Fruit fly (Drosophila melanogaster): ENCODE data around the gene APC7.

APC7 gene

DNA sequence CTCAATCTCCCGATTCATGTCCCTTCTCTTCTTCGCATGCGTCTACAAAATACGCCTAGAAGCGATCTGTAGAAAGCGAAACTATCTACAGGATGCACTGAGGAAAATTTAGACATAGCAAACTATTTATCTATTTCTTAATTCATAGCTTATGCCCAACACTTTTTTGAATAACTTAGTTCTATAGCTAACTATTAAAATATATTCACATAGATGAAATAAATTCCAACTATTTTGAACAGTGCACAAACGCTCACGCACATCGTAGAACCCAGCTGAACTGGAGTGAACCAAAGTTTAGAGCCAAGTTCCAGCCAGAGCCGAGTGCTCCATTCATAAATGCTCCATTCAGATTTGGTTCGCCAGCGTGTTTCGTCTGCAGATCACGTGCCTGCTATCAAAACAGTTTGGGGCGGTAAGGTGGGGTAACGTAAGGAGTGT, 24.7 kb downstream of the APC7 start (continued):
- TF ChIP-seq fd96Cb (tag; optimal IDR thresholded peaks at IDR 0.05) (peak; percentile 45), CG17359 (tag; optimal IDR thresholded peaks at IDR 0.05) (peak; percentile 43), seq (GFP tag; IDR thresholded peaks at IDR 0.05) (0 out of 2 replicates have a peak, but pooled peaks have one; percentile 20), CG8765 (GFP tag; IDR thresholded peaks at IDR 0.05) (no peak), chm (GFP tag; IDR thresholded peaks at IDR 0.05) (peak; percentile 63), cad (GFP tag; optimal IDR thresholded peaks at IDR 0.05) (no peak), Dip3 (GFP tag; optimal IDR thresholded peaks at IDR 0.05) (peak; percentile 10), CG33213 (GFP tag; optimal IDR thresholded peaks at IDR 0.05) (no peak), CG31388 (GFP tag; optimal IDR thresholded peaks at IDR 0.05) (no peak), MTF-1 (GFP tag; optimal IDR thresholded peaks at IDR 0.05; ENCODE audit: borderline replicate concordance) (no peak), CG7372 (GFP tag; IDR thresholded peaks at IDR 0.05) (no peak; the same call in 1 of the 2 replicates), gt (GFP tag; IDR thresholded peaks at IDR 0.05) (no peak), CG3281 (GFP tag; optimal IDR thresholded peaks at IDR 0.05) (peak; percentile 15), lab (GFP tag; optimal IDR thresholded peaks at IDR 0.05) (peak; percentile 44), CG14050 (GFP tag; IDR thresholded peaks at IDR 0.05) (0 out of 3 replicates have a peak, but pooled peaks have one; percentile 14), luna (GFP tag; optimal IDR thresholded peaks at IDR 0.05) (no peak), CG9437 (GFP tag; optimal IDR thresholded peaks at IDR 0.05) (peak; percentile 32), CG6689 (GFP tag; IDR thresholded peaks at IDR 0.05) (peak; percentile 64), CG1529 (GFP tag; optimal IDR thresholded peaks at IDR 0.05) (no peak), CG8281 (tag; optimal IDR thresholded peaks at IDR 0.05) (no peak), CG11093 (GFP tag; IDR thresholded peaks at IDR 0.05) (0 out of 3 replicates have a peak, but pooled peaks have one; percentile 33), CG1602 (GFP tag; optimal IDR thresholded peaks at IDR 0.05) (peak; percentile 29), E2f2 (GFP tag; IDR thresholded peaks at IDR 0.05) (0 out of 2 replicates have a peak, but pooled peaks have one; percentile 21), Meics (GFP tag; optimal IDR thresholded peaks at IDR 0.05) (peak; percentile 58), bab2 (GFP tag; optimal IDR thresholded peaks at IDR 0.05) (peak; percentile 11), ewg (GFP tag; optimal IDR thresholded peaks at IDR 0.05) (no peak), CG15479 (GFP tag; optimal IDR thresholded peaks at IDR 0.05) (no peak), CG11456 (GFP tag; IDR thresholded peaks at IDR 0.05) (peak; percentile 66; the same call in 1 of the 3 replicates), CG15514 (GFP tag; optimal IDR thresholded peaks at IDR 0.05) (peak; percentile 42), dmrt99B (tag; optimal IDR thresholded peaks at IDR 0.05) (peak; percentile 35), hbn (GFP tag; IDR thresholded peaks at IDR 0.05; ENCODE audit: partially characterized antibody) (no peak), Trl (optimal IDR thresholded peaks at IDR 0.05) (no peak), Trl (GFP tag; optimal IDR thresholded peaks at IDR 0.05) (peak; percentile 17), amos (GFP tag; IDR thresholded peaks at IDR 0.05; ENCODE audit: partially characterized antibody) (no peak), CG2202 (tag; optimal IDR thresholded peaks at IDR 0.05) (peak; percentile 12), abd-A (tag; optimal IDR thresholded peaks at IDR 0.05) (no peak), zfh1 (GFP tag; IDR thresholded peaks at IDR 0.05) (peak; percentile 59), repo (GFP tag; optimal IDR thresholded peaks at IDR 0.05) (no peak), PHDP (tag; optimal IDR thresholded peaks at IDR 0.05) (peak; percentile 26), fd64A (GFP tag; optimal IDR thresholded peaks at IDR 0.05) (no peak), CG2120 (GFP tag; optimal IDR thresholded peaks at IDR 0.05) (peak; percentile 56), dmrt11E (tag; optimal IDR thresholded peaks at IDR 0.05) (peak; percentile 57), MBD-R2 (GFP tag; IDR thresholded peaks at IDR 0.05) (peak; percentile 32; the same call in 1 of the 2 replicates), CG10959 (GFP tag; IDR thresholded peaks at IDR 0.05) (peak; percentile 45; the same call in 1 of the 2 replicates), Sox100B (GFP tag; optimal IDR thresholded peaks at IDR 0.05) (peak; percentile 36), Sox102F (GFP tag; optimal IDR thresholded peaks at IDR 0.05) (peak; percentile 18), CG14710 (tag; optimal IDR thresholded peaks at IDR 0.05) (peak; percentile 43), Doc2 (GFP tag; IDR thresholded peaks at IDR 0.05) (no peak), tap (tag; optimal IDR thresholded peaks at IDR 0.05) (peak; percentile 4), CG2678 (tag; optimal IDR thresholded peaks at IDR 0.05) (peak; percentile 64), CG9932 (GFP tag; IDR thresholded peaks at IDR 0.05) (peak; percentile 64)

Data from whole organism, embryonic.